Fruit fly (Drosophila melanogaster): ENCODE measurements around the gene RpL27.

RpL27 gene

DNA sequence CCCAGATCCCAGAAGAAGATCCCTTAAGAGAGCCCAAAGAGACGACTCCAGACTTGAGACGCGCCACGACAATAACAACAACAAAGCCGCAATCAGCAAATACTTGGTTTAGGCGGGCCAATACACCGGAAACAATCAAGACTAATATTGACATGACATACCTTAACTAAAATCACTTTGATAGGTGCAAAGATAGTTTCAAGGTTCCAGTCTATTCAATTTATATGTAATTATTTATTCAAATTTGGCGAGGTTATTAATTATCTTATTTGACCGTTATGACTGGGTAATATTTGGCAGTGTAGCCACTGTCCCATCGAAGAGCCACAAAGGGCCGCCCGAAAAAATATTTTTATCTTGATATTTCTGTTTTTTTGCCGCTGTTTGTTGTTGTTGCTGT, 44.4 kb downstream of the RpL27 start (continued):
- TF ChIP-seq Gsc (GFP tag; IDR thresholded peaks at IDR 0.05) (no peak), CG1602 (GFP tag; optimal IDR thresholded peaks at IDR 0.05) (peak; percentile 43), btn (GFP tag; optimal IDR thresholded peaks at IDR 0.05) (no peak), CG9797 (GFP tag; optimal IDR thresholded peaks at IDR 0.05) (no peak), Nf-YB (GFP tag; optimal IDR thresholded peaks at IDR 0.05) (peak; percentile 8), br (optimal IDR thresholded peaks at IDR 0.05) (no peak), CG13123 (GFP tag; optimal IDR thresholded peaks at IDR 0.05) (no peak), h (optimal IDR thresholded peaks at IDR 0.05) (no peak), CG8290 (GFP tag; optimal IDR thresholded peaks at IDR 0.05) (no peak), CG8290 (tag; optimal IDR thresholded peaks at IDR 0.05) (no peak), tx (GFP tag; optimal IDR thresholded peaks at IDR 0.05) (no peak), CG43689 (GFP tag; IDR thresholded peaks at IDR 0.05) (no peak), Atf6 (GFP tag; IDR thresholded peaks at IDR 0.05) (no peak), Six4 (GFP tag; optimal IDR thresholded peaks at IDR 0.05) (peak; percentile 48), CG16779 (GFP tag; IDR thresholded peaks at IDR 0.05) (no peak), CG7271 (tag; optimal IDR thresholded peaks at IDR 0.05) (peak; percentile 56), jigr1 (GFP tag; IDR thresholded peaks at IDR 0.05) (0 out of 3 replicates have a peak, but pooled peaks have one; percentile 61), CG12391 (tag; optimal IDR thresholded peaks at IDR 0.05) (peak; percentile 64), zfh2 (GFP tag; optimal IDR thresholded peaks at IDR 0.05) (no peak), caup (GFP tag; optimal IDR thresholded peaks at IDR 0.05; ENCODE audit: severe bottlenecking) (peak; percentile 0), CG3995 (GFP tag; optimal IDR thresholded peaks at IDR 0.05) (no peak), CG4404 (GFP tag; IDR thresholded peaks at IDR 0.05) (peak; percentile 75), esg (GFP tag; conservative IDR thresholded peaks at IDR 0.05) (peak; percentile 41; the same call in 1 of the 2 replicates), Deaf1 (tag; optimal IDR thresholded peaks at IDR 0.05) (no peak), Dll (GFP tag; IDR thresholded peaks at IDR 0.05; ENCODE audit: partially characterized antibody) (no peak), D (optimal IDR thresholded peaks at IDR 0.05) (no peak), D (GFP tag; optimal IDR thresholded peaks at IDR 0.05) (peak; percentile 58), CG12299 (tag; optimal IDR thresholded peaks at IDR 0.05) (no peak), Ets97D (GFP tag; optimal IDR thresholded peaks at IDR 0.05) (no peak), bsh (GFP tag; optimal IDR thresholded peaks at IDR 0.05) (peak; percentile 21 to 64), CG15514 (GFP tag; optimal IDR thresholded peaks at IDR 0.05) (no peak), Poxn (GFP tag; IDR thresholded peaks at IDR 0.05) (no peak), CG15073 (GFP tag; optimal IDR thresholded peaks at IDR 0.05) (no peak), sc (optimal IDR thresholded peaks at IDR 0.05) (no peak), sc (GFP tag; optimal IDR thresholded peaks at IDR 0.05) (peak; percentile 1), Taf1 (GFP tag; IDR thresholded peaks at IDR 0.05) (0 out of 2 replicates have a peak, but pooled peaks have one; percentile 15), CG8765 (GFP tag; IDR thresholded peaks at IDR 0.05) (peak; percentile 70), az2 (GFP tag; optimal IDR thresholded peaks at IDR 0.05) (peak; percentile 55), Gug (GFP tag; IDR thresholded peaks at IDR 0.05) (peak; percentile 3; the same call in 1 of the 4 replicates), Nf-YC (tag; optimal IDR thresholded peaks at IDR 0.05) (no peak), repo (GFP tag; optimal IDR thresholded peaks at IDR 0.05) (no peak), maf-S (GFP tag; optimal IDR thresholded peaks at IDR 0.05) (no peak), CG2202 (tag; optimal IDR thresholded peaks at IDR 0.05) (peak; percentile 21), luna (GFP tag; optimal IDR thresholded peaks at IDR 0.05) (no peak), BEAF-32 (GFP tag; optimal IDR thresholded peaks at IDR 0.05) (no peak), Bgb (GFP tag; IDR thresholded peaks at IDR 0.05; ENCODE audit: partially characterized antibody) (no peak), CG3163 (GFP tag; optimal IDR thresholded peaks at IDR 0.05) (no peak), zen (tag; optimal IDR thresholded peaks at IDR 0.05) (peak; percentile 85), odd (GFP tag; optimal IDR thresholded peaks at IDR 0.05) (no peak), CG3065 (GFP tag; optimal IDR thresholded peaks at IDR 0.05) (no peak), bigmax (GFP tag; optimal IDR thresholded peaks at IDR 0.05) (no peak), CG8281 (tag; optimal IDR thresholded peaks at IDR 0.05) (no peak), CG8478 (optimal IDR thresholded peaks at IDR 0.05) (no peak), hth (optimal IDR thresholded peaks at IDR 0.05) (no peak)

Measured in whole organism, embryonic.